Fruit fly (Drosophila melanogaster): ENCODE results near the gene Hel89B.

DNA sequence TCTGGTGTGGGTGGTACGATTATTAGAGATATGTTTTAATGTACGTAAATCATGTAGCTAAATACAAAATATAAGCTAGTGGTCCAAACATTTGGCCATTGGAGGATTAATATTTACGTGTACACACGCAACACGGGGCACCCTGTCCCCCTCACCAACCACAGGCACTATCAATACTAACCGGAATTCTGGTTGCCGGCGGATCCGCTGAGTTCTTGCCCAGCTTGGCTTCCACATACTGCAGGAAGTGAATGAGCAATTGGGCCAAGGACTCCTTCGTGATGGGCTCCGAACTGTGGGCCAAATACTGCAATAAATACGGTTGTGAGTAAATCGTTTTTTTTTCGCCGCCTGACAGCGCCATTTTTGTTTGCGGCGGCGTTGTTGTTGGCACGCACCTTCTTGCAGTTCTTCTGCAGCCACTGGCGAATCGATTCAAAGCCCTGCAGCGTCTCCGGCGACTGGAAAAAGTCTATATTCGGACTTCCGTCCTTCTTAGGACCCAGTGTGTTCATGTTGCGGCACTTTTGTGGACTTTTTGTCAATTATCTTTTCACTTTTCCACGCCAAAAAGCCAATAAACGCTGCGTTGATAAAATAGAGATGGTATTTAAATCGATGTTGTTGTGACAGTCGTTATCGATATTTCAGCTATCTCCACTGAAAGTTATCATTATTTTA, 660 bp upstream of the Hel89B start, which contains the start of gene mor:
- TF ChIP-seq Hr39 (optimal IDR thresholded peaks at IDR 0.05), result no peak
- TF ChIP-seq Nf-YC (tag; optimal IDR thresholded peaks at IDR 0.05), result no peak
- no peak for TF ChIP-seq br (optimal IDR thresholded peaks at IDR 0.05)
- TF ChIP-seq bab2 (GFP tag; optimal IDR thresholded peaks at IDR 0.05), result no peak
- TF ChIP-seq zen (tag; optimal IDR thresholded peaks at IDR 0.05), result no peak
